Worm (Caenorhabditis elegans) whole organism, midembryonic: Measurements from ENCODE around the gene nlp-71.

Experiments
- T22C8.4 ChIP-seq: fragments of 200-800 bp; sonication (Bioruptor generic); IDR thresholded peaks from 2 replicates; pipeline ENCODE4 v1.3.6; 2022; ENCODE audit warnings: missing genetic modification characterization, missing compliant biosample characterization
- cog-1 ChIP-seq: sonication (generic microtip); optimal IDR thresholded peaks from 2 replicates; lab custom pipeline; 2016; ENCODE audit warnings: missing genetic modification characterization, missing compliant biosample characterization
- flt-1 ChIP-seq: fragments of 200-800 bp; sonication (Bioruptor generic); IDR thresholded peaks from 2 replicates; pipeline ENCODE4 v1.3.6; 2022; ENCODE audit warnings: missing genetic modification characterization, missing compliant biosample characterization
- klf-2 ChIP-seq: fragments of 200-800 bp; sonication (Bioruptor generic); conservative IDR thresholded peaks from 2 replicates; pipeline ENCODE4 v1.3.6; 2022; ENCODE audit warnings: missing genetic modification reagents, missing genetic modification characterization, missing compliant biosample characterization
- med-1 ChIP-seq: sonication (generic microtip); optimal IDR thresholded peaks from 2 replicates; lab custom pipeline; 2017; ENCODE audit warnings: missing genetic modification characterization, mild to moderate bottlenecking, missing compliant biosample characterization, antibody characterized with exemption, missing genetic modification reagents; ENCODE audit not compliant: insufficient read depth
- ref-1 ChIP-seq: fragments of 200-800 bp; sonication (Bioruptor generic); conservative IDR thresholded peaks from 2 replicates; pipeline ENCODE4 v1.3.6; 2022; ENCODE audit warnings: missing genetic modification reagents, missing genetic modification characterization, missing compliant biosample characterization
- tab-1 ChIP-seq: fragments of 200-800 bp; sonication (Bioruptor generic); IDR thresholded peaks from 2 replicates; pipeline ENCODE4 v1.3.6; 2022; ENCODE audit warnings: missing genetic modification characterization, missing compliant biosample characterization
- ztf-23 ChIP-seq: fragments of 200-800 bp; sonication (Bioruptor generic); IDR thresholded peaks from 2 replicates; pipeline ENCODE4 v1.3.6; 2022; ENCODE audit warnings: missing genetic modification reagents, missing genetic modification characterization, missing compliant biosample characterization
- ztf-29 ChIP-seq: fragments of 200-800 bp; sonication (Bioruptor generic); IDR thresholded peaks from 2 replicates; pipeline ENCODE4 v1.3.6; 2022; ENCODE audit warnings: missing genetic modification reagents, missing genetic modification characterization, missing compliant biosample characterization

nlp-71 gene

ce11 chrIV:6403399-6403798 is 10.0 kb downstream of the nlp-71 start:
- TF ChIP-seq ref-1 (GFP tag; lab: Robert Waterston, UW) (no peak), cog-1 (tag; lab: Kevin White, UChicago) (no peak), ztf-23 (no peak), T22C8.4 (no peak), tab-1 (no peak), flt-1 (GFP tag; lab: Robert Waterston, UW) (no peak), med-1 (GFP tag; lab: Kevin White, UChicago) (no peak), klf-2 (GFP tag; lab: Robert Waterston, UW) (no peak)

DNA sequence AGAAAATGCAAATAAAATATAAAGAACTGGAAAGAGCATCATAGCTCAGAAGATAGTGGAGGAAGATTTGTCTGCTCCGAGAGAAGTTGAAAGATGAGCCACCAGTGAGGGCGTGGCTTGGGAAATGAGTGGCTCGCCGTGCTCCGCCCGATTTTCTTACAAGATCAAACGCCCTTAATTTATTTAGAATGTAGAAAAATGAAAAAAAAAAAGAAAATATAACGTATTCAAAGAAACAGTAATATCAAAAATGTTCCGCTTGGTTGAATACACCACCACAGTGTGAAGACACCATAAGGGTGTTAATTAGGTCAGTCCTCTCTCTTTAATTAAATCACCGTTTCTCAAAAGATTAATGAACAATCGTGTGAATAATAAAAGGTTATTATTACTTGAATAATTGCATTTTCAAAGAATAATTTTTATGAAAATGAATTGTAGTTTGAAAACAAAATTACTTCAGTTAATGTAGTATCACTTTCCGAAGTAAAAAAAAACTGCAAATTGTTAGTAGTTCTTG is 10.9 kb downstream of the nlp-71 start, which contains the start of gene sfrp-1:
Gene sfrp-1 (minus strand): TSS at position 51 of the 520 bp plus-strand sequence.
- TF ChIP-seq T22C8.4 (no peak), med-1 (GFP tag; lab: Kevin White, UChicago) (no peak), tab-1 (no peak), cog-1 (tag; lab: Kevin White, UChicago) (no peak), ref-1 (GFP tag; lab: Robert Waterston, UW) (no peak), flt-1 (GFP tag; lab: Robert Waterston, UW) (no peak), ztf-29 (GFP tag; lab: Robert Waterston, UW) (no peak), ztf-23 (no peak), klf-2 (GFP tag; lab: Robert Waterston, UW) (no peak)

DNA sequence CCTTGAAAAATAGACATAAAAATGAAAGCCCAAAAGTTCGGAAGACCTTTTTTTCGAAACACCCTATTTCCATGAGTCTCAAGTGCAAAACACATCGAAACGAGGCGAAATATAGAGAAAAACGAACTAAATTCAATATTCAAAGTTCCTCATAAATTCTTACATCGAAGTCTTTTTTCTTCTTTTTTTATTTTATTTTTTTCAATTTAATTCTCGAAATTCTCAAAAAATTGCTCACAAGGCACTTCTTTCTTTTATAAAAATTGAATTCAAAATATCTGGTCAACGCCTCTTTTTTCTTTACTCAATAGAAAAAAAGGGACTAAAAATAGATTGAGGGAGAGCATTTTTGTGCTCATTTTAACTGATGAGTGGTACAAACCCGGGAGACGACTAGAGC is 18.2 kb downstream of the nlp-71 start:
- TF ChIP-seq cog-1 (tag; lab: Kevin White, UChicago) (no peak), tab-1 (no peak), klf-2 (GFP tag; lab: Robert Waterston, UW) (no peak), T22C8.4 (no peak), ref-1 (GFP tag; lab: Robert Waterston, UW) (no peak), med-1 (GFP tag; lab: Kevin White, UChicago) (no peak), flt-1 (GFP tag; lab: Robert Waterston, UW) (no peak), ztf-23 (no peak), ztf-29 (GFP tag; lab: Robert Waterston, UW) (no peak)

DNA sequence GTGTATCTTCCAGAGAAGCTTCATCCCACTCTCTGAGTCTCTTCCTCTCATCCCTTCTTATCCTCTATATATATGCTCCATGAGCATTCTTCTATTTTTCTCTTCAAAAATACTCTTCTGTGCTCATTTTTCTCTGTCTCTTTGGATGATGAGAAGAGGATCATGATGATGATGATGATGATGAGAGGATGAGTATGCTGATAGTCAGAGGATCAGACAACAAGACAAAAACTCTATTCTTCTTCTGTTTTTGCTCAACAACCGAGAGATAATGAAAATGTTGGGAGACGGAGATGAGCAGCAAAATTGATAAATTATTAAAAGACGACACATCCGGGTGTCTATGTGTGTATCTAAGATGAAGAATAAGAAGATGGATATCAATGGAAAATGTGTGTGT is 20.1 kb downstream of the nlp-71 start:
- TF ChIP-seq med-1 (GFP tag; lab: Kevin White, UChicago) (no peak), ztf-29 (GFP tag; lab: Robert Waterston, UW) (no peak), ref-1 (GFP tag; lab: Robert Waterston, UW) (no peak), cog-1 (tag; lab: Kevin White, UChicago) (no peak), flt-1 (GFP tag; lab: Robert Waterston, UW) (no peak), klf-2 (GFP tag; lab: Robert Waterston, UW) (no peak), T22C8.4 (no peak), ztf-23 (no peak), tab-1 (no peak)

- TF ChIP-seq tab-1 (no peak), flt-1 (GFP tag; lab: Robert Waterston, UW) (no peak)
Measured at ce11 chrIV:6391566-6391965, 21.8 kb downstream of the nlp-71 start.

DNA sequence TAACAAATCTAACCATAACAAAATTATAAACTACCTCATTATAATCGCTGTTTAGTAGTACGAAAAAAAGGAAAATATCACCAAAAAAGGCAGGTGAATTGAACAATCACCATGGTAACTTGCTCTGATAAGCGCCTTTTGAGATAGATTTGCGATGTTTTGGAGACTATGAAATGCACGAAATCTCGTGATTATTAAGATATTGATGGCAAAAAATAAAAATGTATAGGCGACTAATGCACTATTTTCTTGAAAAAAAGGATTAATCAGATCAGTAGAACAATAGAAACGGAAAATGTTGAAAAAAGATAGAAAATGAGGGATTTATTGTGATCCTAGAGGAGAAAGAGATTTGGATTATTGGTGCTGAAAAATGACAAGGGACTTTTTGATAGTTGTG is 24.8 kb downstream of the nlp-71 start:
- no peak for TF ChIP-seq med-1 (GFP tag; lab: Kevin White, UChicago)
- TF ChIP-seq cog-1 (tag; lab: Kevin White, UChicago): no peak
- no peak for TF ChIP-seq tab-1
- no peak for TF ChIP-seq T22C8.4
- TF ChIP-seq ref-1 (GFP tag; lab: Robert Waterston, UW): no peak

DNA sequence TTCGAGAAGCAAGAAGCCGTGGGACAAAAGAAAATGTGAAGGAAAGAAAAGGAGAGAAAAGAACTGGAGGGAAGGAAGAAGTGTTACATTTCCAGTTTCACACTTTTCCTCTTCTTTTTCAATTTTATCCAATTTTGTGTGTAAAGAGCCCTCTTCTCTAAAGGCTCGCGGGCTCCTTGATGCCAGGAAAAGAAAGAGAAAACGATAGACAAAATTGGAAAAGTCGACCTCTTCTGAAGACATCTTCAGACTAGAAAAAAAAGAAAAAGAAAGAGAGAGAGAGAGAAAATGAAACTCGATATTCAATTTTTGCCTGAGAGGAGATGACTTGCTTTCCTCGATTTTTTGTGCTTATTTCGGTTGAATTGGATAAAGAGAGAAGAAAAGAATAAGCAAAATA is 28.4 kb downstream of the nlp-71 start:
- TF ChIP-seq ztf-23 (no peak), ref-1 (GFP tag; lab: Robert Waterston, UW) (no peak), T22C8.4 (no peak), flt-1 (GFP tag; lab: Robert Waterston, UW) (no peak), ztf-29 (GFP tag; lab: Robert Waterston, UW) (no peak), klf-2 (GFP tag; lab: Robert Waterston, UW) (no peak), med-1 (GFP tag; lab: Kevin White, UChicago) (no peak), cog-1 (tag; lab: Kevin White, UChicago) (no peak), tab-1 (no peak)

DNA sequence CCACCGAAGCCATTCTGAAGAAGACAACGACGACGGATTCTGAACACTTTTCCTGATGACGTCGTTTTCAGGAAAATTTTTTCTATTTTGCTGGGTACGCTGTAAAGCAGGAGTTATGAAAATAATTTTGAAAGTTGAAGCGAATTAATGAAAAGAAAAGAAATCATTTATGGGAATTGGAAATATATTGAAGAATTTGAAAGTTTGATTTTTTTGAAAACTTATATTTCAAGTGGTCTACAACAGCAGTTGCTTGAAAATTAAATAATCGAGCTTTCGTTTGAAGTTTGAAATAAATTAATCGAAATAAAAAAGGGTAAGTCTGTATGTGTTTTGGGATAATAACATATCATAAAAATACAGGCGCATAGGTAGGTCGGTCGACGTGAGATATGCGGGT is 29.4 kb downstream of the nlp-71 start, which contains the start of gene shl-1:
Gene shl-1 (minus strand): TSS at position 101 of the 400 bp plus-strand sequence.
- TF ChIP-seq T22C8.4 (no peak), ztf-29 (GFP tag; lab: Robert Waterston, UW) (no peak), med-1 (GFP tag; lab: Kevin White, UChicago) (no peak), ref-1 (GFP tag; lab: Robert Waterston, UW) (no peak), tab-1 (no peak), ztf-23 (no peak)

DNA sequence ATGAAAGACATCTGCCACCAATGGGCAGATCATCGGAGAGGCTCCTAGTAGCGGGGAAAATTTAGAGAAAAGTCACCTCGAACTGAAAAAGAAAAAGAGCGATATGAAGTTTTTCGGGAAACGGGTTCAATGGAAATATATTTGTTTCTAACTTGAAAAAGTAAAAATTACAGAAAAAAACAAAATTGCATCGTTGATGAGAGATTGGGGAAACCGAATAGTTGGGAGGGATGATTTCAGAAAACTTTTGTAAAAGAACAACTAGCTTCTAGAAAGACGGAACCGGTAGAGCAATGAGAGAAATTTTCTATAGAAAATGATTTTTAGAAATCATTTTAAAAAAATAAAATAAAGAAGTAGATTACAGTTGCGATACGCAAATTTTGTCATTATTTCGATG is 35.0 kb downstream of the nlp-71 start:
- TF ChIP-seq ztf-23 (no peak), cog-1 (tag; lab: Kevin White, UChicago) (no peak), flt-1 (GFP tag; lab: Robert Waterston, UW) (no peak), ztf-29 (GFP tag; lab: Robert Waterston, UW) (no peak), tab-1 (no peak), med-1 (GFP tag; lab: Kevin White, UChicago) (no peak), T22C8.4 (no peak), klf-2 (GFP tag; lab: Robert Waterston, UW) (no peak), ref-1 (GFP tag; lab: Robert Waterston, UW) (no peak)

DNA sequence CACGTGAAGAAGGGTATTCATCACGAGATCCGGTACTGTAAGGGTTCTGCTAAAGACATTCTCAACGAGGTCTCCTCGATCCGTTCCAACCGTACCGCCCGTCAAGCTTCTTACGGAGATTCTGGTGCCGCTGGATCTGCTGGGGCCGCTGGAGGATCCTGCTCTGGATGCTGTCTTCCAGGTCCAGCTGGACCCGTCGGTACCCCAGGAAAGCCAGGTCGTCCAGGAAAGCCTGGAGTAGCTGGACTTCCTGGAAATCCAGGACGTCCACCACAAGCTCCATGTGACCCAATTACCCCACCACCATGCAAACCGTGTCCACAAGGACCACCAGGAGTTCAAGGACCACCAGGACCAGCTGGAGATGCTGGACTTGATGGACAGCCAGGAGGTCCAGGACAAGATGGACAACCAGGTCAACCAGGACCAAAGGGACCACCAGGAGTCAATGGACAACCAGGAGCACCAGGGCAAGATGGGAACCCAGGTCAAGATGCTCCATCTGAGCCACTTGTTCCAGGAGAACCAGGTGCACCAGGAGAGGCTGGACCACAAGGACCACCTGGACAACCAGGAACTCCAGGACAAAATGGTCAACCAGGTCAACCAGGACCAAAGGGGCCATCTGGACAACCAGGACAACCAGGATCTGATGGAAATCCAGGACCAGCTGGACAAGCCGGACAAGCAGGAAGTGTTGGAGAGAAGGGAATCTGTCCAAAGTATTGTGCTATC is 35.9 kb downstream of the nlp-71 start:
- TF ChIP-seq med-1 (GFP tag; lab: Kevin White, UChicago) (no peak), ztf-29 (GFP tag; lab: Robert Waterston, UW) (no peak), klf-2 (GFP tag; lab: Robert Waterston, UW) (no peak), flt-1 (GFP tag; lab: Robert Waterston, UW) (no peak), T22C8.4 (no peak), tab-1 (no peak), cog-1 (tag; lab: Kevin White, UChicago) (no peak), ztf-23 (no peak), ref-1 (GFP tag; lab: Robert Waterston, UW) (no peak)
